Worm (Caenorhabditis elegans): ENCODE data around the gene C25G6.1.

DNA sequence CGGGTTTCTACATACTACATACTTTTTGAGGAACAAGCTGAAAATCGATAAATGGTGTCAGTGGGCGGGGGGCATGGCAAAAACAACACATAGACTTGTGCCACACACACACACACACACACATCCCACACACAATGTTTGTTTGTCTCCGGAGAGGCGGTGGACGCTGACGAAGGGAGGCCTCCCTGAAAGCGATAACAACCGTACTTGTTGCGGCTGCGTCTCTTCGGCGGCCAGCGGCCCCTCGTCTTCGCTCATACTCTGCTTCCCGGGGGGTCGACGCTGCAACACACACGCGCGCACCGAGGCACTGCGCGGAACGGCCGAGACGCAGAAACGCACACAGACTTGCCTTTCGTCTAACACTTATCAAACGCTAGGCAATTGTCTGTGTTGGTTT, 49.0 kb downstream of the C25G6.1 start:
- no peak for TF ChIP-seq nhr-237 (tag; optimal IDR thresholded peaks at IDR 0.05)
- peak; percentile 59 for TF ChIP-seq nfya-1 (tag; optimal IDR thresholded peaks at IDR 0.05; ENCODE audit: insufficient read depth)
- TF ChIP-seq snpc-4 (tag; optimal IDR thresholded peaks at IDR 0.05): peak; percentile 27
- TF ChIP-seq lin-39 (tag; optimal IDR thresholded peaks at IDR 0.05): peak; percentile 73
- TF ChIP-seq elt-3 (tag; optimal IDR thresholded peaks at IDR 0.05): no peak
- TF ChIP-seq egl-27 (tag; optimal IDR thresholded peaks at IDR 0.05): no peak
- TF ChIP-seq skn-1 (tag; optimal IDR thresholded peaks at IDR 0.05): no peak
- TF ChIP-seq ztf-4 (tag; optimal IDR thresholded peaks at IDR 0.05): no peak
- TF ChIP-seq ztf-11 (tag; optimal IDR thresholded peaks at IDR 0.05): no peak
- no peak for TF ChIP-seq R02D3.7 (tag; optimal IDR thresholded peaks at IDR 0.05)
- TF ChIP-seq ceh-9 (tag; optimal IDR thresholded peaks at IDR 0.05): no peak
- TF ChIP-seq sea-2 (GFP tag; optimal IDR thresholded peaks at IDR 0.05): no peak

Measured in whole organism, L3 larva.